Worm (Caenorhabditis elegans) whole organism, midembryonic: ENCODE results near the gene tmem-184.

ENCODE experiments used
- T22C8.4 ChIP-seq: fragments of 200-800 bp; sonication (Bioruptor generic); IDR thresholded peaks from 2 replicates; pipeline ENCODE4 v1.3.6; 2022; ENCODE audit warnings: missing genetic modification characterization, missing compliant biosample characterization
- cog-1 ChIP-seq: sonication (generic microtip); optimal IDR thresholded peaks from 2 replicates; lab custom pipeline; 2016; ENCODE audit warnings: missing genetic modification characterization, missing compliant biosample characterization
- flt-1 ChIP-seq: fragments of 200-800 bp; sonication (Bioruptor generic); IDR thresholded peaks from 2 replicates; pipeline ENCODE4 v1.3.6; 2022; ENCODE audit warnings: missing genetic modification characterization, missing compliant biosample characterization
- klf-2 ChIP-seq: fragments of 200-800 bp; sonication (Bioruptor generic); conservative IDR thresholded peaks from 2 replicates; pipeline ENCODE4 v1.3.6; 2022; ENCODE audit warnings: missing genetic modification reagents, missing genetic modification characterization, missing compliant biosample characterization
- med-1 ChIP-seq: sonication (generic microtip); optimal IDR thresholded peaks from 2 replicates; lab custom pipeline; 2017; ENCODE audit warnings: missing genetic modification characterization, mild to moderate bottlenecking, missing compliant biosample characterization, antibody characterized with exemption, missing genetic modification reagents; ENCODE audit not compliant: insufficient read depth
- ref-1 ChIP-seq: fragments of 200-800 bp; sonication (Bioruptor generic); conservative IDR thresholded peaks from 2 replicates; pipeline ENCODE4 v1.3.6; 2022; ENCODE audit warnings: missing genetic modification reagents, missing genetic modification characterization, missing compliant biosample characterization
- tab-1 ChIP-seq: fragments of 200-800 bp; sonication (Bioruptor generic); IDR thresholded peaks from 2 replicates; pipeline ENCODE4 v1.3.6; 2022; ENCODE audit warnings: missing genetic modification characterization, missing compliant biosample characterization
- ztf-23 ChIP-seq: fragments of 200-800 bp; sonication (Bioruptor generic); IDR thresholded peaks from 2 replicates; pipeline ENCODE4 v1.3.6; 2022; ENCODE audit warnings: missing genetic modification reagents, missing genetic modification characterization, missing compliant biosample characterization
- ztf-29 ChIP-seq: fragments of 200-800 bp; sonication (Bioruptor generic); IDR thresholded peaks from 2 replicates; pipeline ENCODE4 v1.3.6; 2022; ENCODE audit warnings: missing genetic modification reagents, missing genetic modification characterization, missing compliant biosample characterization

- TF ChIP-seq ztf-29 (GFP tag; lab: Robert Waterston, UW): no peak
- no peak for TF ChIP-seq tab-1 (GFP tag; lab: Robert Waterston, UW)
- no peak for TF ChIP-seq T22C8.4 (GFP tag; lab: Robert Waterston, UW)
- no peak for TF ChIP-seq ztf-23 (GFP tag; lab: Robert Waterston, UW)
- no peak for TF ChIP-seq flt-1 (GFP tag; lab: Robert Waterston, UW)
- TF ChIP-seq ref-1 (GFP tag; lab: Robert Waterston, UW): no peak
- no peak for TF ChIP-seq cog-1 (tag; lab: Kevin White, UChicago)
- no peak for TF ChIP-seq klf-2 (GFP tag; lab: Robert Waterston, UW)
- TF ChIP-seq med-1 (GFP tag; lab: Kevin White, UChicago): no peak
These were observed 38.6 kb upstream of the tmem-184 start for ce11 chrX:14745218-14745617.
